Worm (Caenorhabditis elegans) whole organism, young adult: Measurements from ENCODE around the gene ZK353.2.

Experiments used
- B0019.2 ChIP-seq: fragments of 200-800 bp; sonication (Bioruptor generic); conservative IDR thresholded peaks from 2 replicates; pipeline ENCODE4 v1.3.6; 2022; ENCODE audit warnings: missing genetic modification reagents, missing genetic modification characterization, missing compliant biosample characterization
- B0336.3 ChIP-seq: fragments of 200-800 bp; sonication (Bioruptor generic); IDR thresholded peaks from 2 replicates; pipeline ENCODE4 v1.3.6; 2022; ENCODE audit warnings: missing genetic modification characterization, missing compliant biosample characterization
- F10E7.11 ChIP-seq: sonication (generic microtip); optimal IDR thresholded peaks from 2 replicates; lab custom pipeline; 2017; ENCODE audit warnings: mild to moderate bottlenecking, missing genetic modification characterization, moderate library complexity, missing compliant biosample characterization
- F22D6.2 ChIP-seq: sonication (generic microtip); optimal IDR thresholded peaks from 2 replicates; lab custom pipeline; 2016; ENCODE audit warnings: mild to moderate bottlenecking, missing genetic modification characterization, missing compliant biosample characterization
- F55B11.4 ChIP-seq: sonication (generic microtip); optimal IDR thresholded peaks from 2 replicates; lab custom pipeline; 2016; ENCODE audit warnings: missing compliant biosample characterization, missing genetic modification characterization, borderline replicate concordance; ENCODE audit not compliant: insufficient read depth
- K11D2.4 ChIP-seq: fragments of 200-800 bp; sonication (Bioruptor generic); IDR thresholded peaks from 2 replicates; pipeline ENCODE4 v1.3.6; 2022; ENCODE audit warnings: missing genetic modification reagents, missing genetic modification characterization, missing compliant biosample characterization
- Y53F4B.3 ChIP-seq: fragments of 200-800 bp; sonication (Bioruptor generic); IDR thresholded peaks from 2 replicates; pipeline ENCODE4 v1.3.6; 2022; ENCODE audit warnings: missing genetic modification reagents, missing genetic modification characterization, missing compliant biosample characterization
- Y56A3A.18 ChIP-seq: fragments of 200-800 bp; sonication (Bioruptor generic); IDR thresholded peaks from 2 replicates; pipeline ENCODE4 v1.3.6; 2022; ENCODE audit warnings: missing genetic modification reagents, missing genetic modification characterization, missing compliant biosample characterization
- Y79H2A.3 ChIP-seq: fragments of 200-800 bp; sonication (Bioruptor generic); conservative IDR thresholded peaks from 2 replicates; pipeline ENCODE4 v1.3.6; 2022; ENCODE audit warnings: missing genetic modification reagents, missing genetic modification characterization, missing compliant biosample characterization
- akir-1 ChIP-seq: fragments of 200-800 bp; sonication (Bioruptor generic); optimal IDR thresholded peaks from 2 replicates; lab custom pipeline; 2018; ENCODE audit warnings: mild to moderate bottlenecking, missing genetic modification characterization, moderate library complexity, missing compliant biosample characterization
- atf-7 ChIP-seq: sonication (generic microtip); optimal IDR thresholded peaks from 2 replicates; lab custom pipeline; 2017; ENCODE audit warnings: mild to moderate bottlenecking, missing genetic modification characterization, missing compliant biosample characterization
- attf-3 ChIP-seq: fragments of 200-800 bp; sonication (Bioruptor generic); conservative IDR thresholded peaks from 2 replicates; pipeline ENCODE4 v1.3.6; 2022; ENCODE audit warnings: missing genetic modification reagents, missing genetic modification characterization, missing compliant biosample characterization
- attf-5 ChIP-seq: fragments of 200-800 bp; sonication (Bioruptor generic); optimal IDR thresholded peaks from 2 replicates; lab custom pipeline; 2018; ENCODE audit warnings: mild to moderate bottlenecking, missing genetic modification characterization, missing compliant biosample characterization
- bed-1 ChIP-seq: fragments of 200-800 bp; sonication (Bioruptor generic); IDR thresholded peaks from 2 replicates; pipeline ENCODE4 v1.3.6; 2022; ENCODE audit warnings: missing genetic modification reagents, missing genetic modification characterization, missing compliant biosample characterization
- ceh-100 ChIP-seq: fragments of 200-800 bp; sonication (Bioruptor generic); IDR thresholded peaks from 2 replicates; pipeline ENCODE4 v1.3.6; 2022; ENCODE audit warnings: missing genetic modification reagents, missing genetic modification characterization, missing compliant biosample characterization
- ceh-40 ChIP-seq: fragments of 200-800 bp; sonication (Bioruptor generic); IDR thresholded peaks from 2 replicates; pipeline ENCODE4 v1.3.6; 2022; ENCODE audit warnings: missing genetic modification characterization, missing compliant biosample characterization
- ceh-58 ChIP-seq: fragments of 200-800 bp; sonication (Bioruptor generic); IDR thresholded peaks from 2 replicates; pipeline ENCODE4 v1.3.6; 2022; ENCODE audit warnings: missing genetic modification characterization, missing compliant biosample characterization
- ceh-91 ChIP-seq: fragments of 200-800 bp; sonication (Bioruptor generic); IDR thresholded peaks from 2 replicates; pipeline ENCODE4 v1.3.6; 2022; ENCODE audit warnings: missing genetic modification reagents, missing genetic modification characterization, missing compliant biosample characterization
- dpff-1 ChIP-seq: sonication (generic microtip); optimal IDR thresholded peaks from 2 replicates; lab custom pipeline; 2017; ENCODE audit warnings: mild to moderate bottlenecking, missing genetic modification characterization, missing compliant biosample characterization
- dpl-1 ChIP-seq: fragments of 150-350 bp; optimal IDR thresholded peaks from 2 replicates; lab custom pipeline; 2014; ENCODE audit warnings: missing biosample characterization, missing genetic modification reagents, missing genetic modification characterization
- egl-18 ChIP-seq: fragments of 200-800 bp; sonication (Bioruptor generic); IDR thresholded peaks from 2 replicates; pipeline ENCODE4 v1.3.6; 2022; ENCODE audit warnings: missing genetic modification reagents, missing genetic modification characterization, missing compliant biosample characterization
- gei-17 ChIP-seq: fragments of 200-800 bp; sonication (Bioruptor generic); optimal IDR thresholded peaks from 2 replicates; lab custom pipeline; 2018; ENCODE audit warnings: mild to moderate bottlenecking, missing genetic modification characterization, missing compliant biosample characterization
- hlh-26 ChIP-seq: fragments of 200-800 bp; sonication (Bioruptor generic); conservative IDR thresholded peaks from 2 replicates; pipeline ENCODE4 v1.3.6; 2022; ENCODE audit warnings: missing genetic modification reagents, missing genetic modification characterization, missing compliant biosample characterization
- hmg-1.2 ChIP-seq: fragments of 200-800 bp; sonication (Bioruptor generic); IDR thresholded peaks from 2 replicates; pipeline ENCODE4 v1.3.6; 2022; ENCODE audit warnings: missing genetic modification reagents, missing genetic modification characterization, missing compliant biosample characterization
- hmg-20 ChIP-seq: fragments of 200-800 bp; sonication (Bioruptor generic); IDR thresholded peaks from 2 replicates; pipeline ENCODE4 v1.3.6; 2022; ENCODE audit warnings: missing genetic modification reagents, missing genetic modification characterization, missing compliant biosample characterization
- lin-26 ChIP-seq: fragments of 200-800 bp; sonication (Bioruptor generic); IDR thresholded peaks from 2 replicates; pipeline ENCODE4 v1.3.6; 2022; ENCODE audit warnings: missing genetic modification reagents, missing genetic modification characterization, missing compliant biosample characterization
- lin-35 ChIP-seq, 3 experiments: fragments of 150-350 bp in 2 of 3; sonication (generic microtip) in 1 of 3; optimal IDR thresholded peaks; 2 replicates each; lab custom pipeline; 2014 to 2018; ENCODE audit warnings: missing biosample characterization in 3 of 3, missing genetic modification characterization in 3 of 3, missing genetic modification reagents in 3 of 3
- lir-1 ChIP-seq: fragments of 200-800 bp; sonication (Bioruptor generic); conservative IDR thresholded peaks from 2 replicates; pipeline ENCODE4 v1.3.6; 2022; ENCODE audit warnings: missing genetic modification reagents, missing genetic modification characterization, missing compliant biosample characterization
- madf-10 ChIP-seq: sonication (generic microtip); optimal IDR thresholded peaks from 2 replicates; lab custom pipeline; 2016; ENCODE audit warnings: mild to moderate bottlenecking, missing genetic modification characterization, missing compliant biosample characterization
- nfya-1 ChIP-seq: sonication (generic microtip); optimal IDR thresholded peaks from 2 replicates; lab custom pipeline; 2017; ENCODE audit warnings: antibody characterized with exemption, missing compliant biosample characterization, missing genetic modification characterization, borderline replicate concordance; ENCODE audit not compliant: insufficient read depth
- nfyb-1 ChIP-seq: fragments of 200-800 bp; sonication (Bioruptor generic); IDR thresholded peaks from 2 replicates; pipeline ENCODE4 v1.3.6; 2022; ENCODE audit warnings: missing genetic modification reagents, missing genetic modification characterization, missing compliant biosample characterization
- nhr-90 ChIP-seq: sonication (generic microtip); optimal IDR thresholded peaks from 2 replicates; lab custom pipeline; 2016; ENCODE audit warnings: missing genotype, mild to moderate bottlenecking, missing genetic modification characterization, missing compliant biosample characterization
- pbrm-1 ChIP-seq: fragments of 200-800 bp; sonication (Bioruptor generic); IDR thresholded peaks from 2 replicates; pipeline ENCODE4 v1.3.6; 2022; ENCODE audit warnings: missing genetic modification reagents, missing genetic modification characterization, missing compliant biosample characterization
- pha-4 ChIP-seq: fragments of 150-350 bp; sonication (generic microtip); optimal IDR thresholded peaks from 2 replicates; lab custom pipeline; 2014; ENCODE audit warnings: missing biosample characterization, missing genetic modification reagents, missing genetic modification characterization
- repo-1 ChIP-seq: sonication (generic microtip); optimal IDR thresholded peaks from 2 replicates; lab custom pipeline; 2017; ENCODE audit warnings: mild to moderate bottlenecking, missing genetic modification characterization, missing compliant biosample characterization
- sdz-38 ChIP-seq: sonication (generic microtip); optimal IDR thresholded peaks from 2 replicates; lab custom pipeline; 2016; ENCODE audit warnings: missing genotype, missing genetic modification characterization, missing compliant biosample characterization
- snpc-1.1 ChIP-seq: sonication (generic microtip); optimal IDR thresholded peaks from 2 replicates; lab custom pipeline; 2017; ENCODE audit warnings: missing genetic modification characterization, mild to moderate bottlenecking, missing compliant biosample characterization, antibody characterized with exemption, moderate library complexity, missing genotype, missing genetic modification reagents; ENCODE audit not compliant: insufficient read depth
- snpc-4 ChIP-seq, 5 experiments: fragments of 150-350 bp in 1 of 5; sonication (generic microtip) in 4 of 5; optimal IDR thresholded peaks; 2 replicates each; lab custom pipeline; 2014 to 2018; ENCODE audit warnings: missing genetic modification characterization in 5 of 5, missing biosample characterization in 3 of 5, antibody characterized with exemption in 2 of 5, mild to moderate bottlenecking in 2 of 5, missing compliant biosample characterization in 2 of 5, missing genotype in 2 of 5, moderate library complexity in 2 of 5, missing genetic modification reagents in 1 of 5
- somi-1 ChIP-seq: fragments of 200-800 bp; sonication (Bioruptor generic); optimal IDR thresholded peaks from 2 replicates; lab custom pipeline; 2018; ENCODE audit warnings: mild to moderate bottlenecking, missing genetic modification characterization, missing compliant biosample characterization
- tbp1 ChIP-seq: fragments of 200-800 bp; sonication (Bioruptor generic); optimal IDR thresholded peaks from 2 replicates; lab custom pipeline; 2018; ENCODE audit warnings: mild to moderate bottlenecking, missing genetic modification characterization, missing compliant biosample characterization
- unc-62 ChIP-seq: fragments of 150-350 bp; optimal IDR thresholded peaks from 2 replicates; lab custom pipeline; 2014; ENCODE audit warnings: missing biosample characterization, missing genetic modification reagents, missing genetic modification characterization
- ztf-25 ChIP-seq: fragments of 200-800 bp; sonication (Bioruptor generic); IDR thresholded peaks from 2 replicates; pipeline ENCODE4 v1.3.6; 2022; ENCODE audit warnings: missing genetic modification reagents, missing genetic modification characterization, missing compliant biosample characterization
- ztf-28 ChIP-seq: fragments of 200-800 bp; sonication (Bioruptor generic); IDR thresholded peaks from 2 replicates; pipeline ENCODE4 v1.3.6; 2022; ENCODE audit warnings: missing genetic modification reagents, missing genetic modification characterization, missing compliant biosample characterization
- ztf-3 ChIP-seq: fragments of 200-800 bp; sonication (Bioruptor generic); optimal IDR thresholded peaks from 2 replicates; lab custom pipeline; 2018; ENCODE audit warnings: mild to moderate bottlenecking, missing genetic modification characterization, missing compliant biosample characterization

Gene ZK353.2

DNA sequence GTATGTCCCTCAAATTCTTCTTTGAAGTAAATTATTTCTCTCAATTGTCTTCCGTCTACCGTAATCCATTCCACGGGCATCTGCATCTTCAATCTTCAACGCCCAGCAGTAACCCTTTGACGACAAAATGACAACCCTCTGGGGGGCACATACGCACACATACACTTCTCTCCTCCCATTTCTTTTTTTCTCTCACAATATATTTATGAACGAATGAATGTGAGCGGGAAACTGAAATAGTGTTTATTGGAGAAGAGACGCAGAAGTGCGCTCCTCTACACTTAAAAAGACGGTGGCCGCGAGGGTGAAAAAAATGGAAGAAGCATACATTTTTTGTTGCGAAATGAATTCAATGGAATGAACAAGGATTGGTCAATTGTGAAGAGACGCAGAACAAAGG, 13.5 kb downstream of the ZK353.2 start (continued):
- TF ChIP-seq hlh-26: no peak
- TF ChIP-seq B0019.2: no peak
- TF ChIP-seq dpl-1 (GFP tag; lab: Kevin White, UChicago): no peak
- TF ChIP-seq Y53F4B.3: no peak
- TF ChIP-seq hmg-1.2 (GFP tag; lab: Robert Waterston, UW): peak; percentile 78
- peak; percentile 37 for TF ChIP-seq tbp1 (GFP tag; lab: Kevin White, UChicago)
- TF ChIP-seq pbrm-1 (GFP tag; lab: Robert Waterston, UW): no peak
- peak; percentile 47; the same call in 1 of the 2 replicates for TF ChIP-seq B0336.3 (GFP tag; lab: Robert Waterston, UW)
- no peak for TF ChIP-seq dpff-1 (tag; lab: Kevin White, UChicago)
- TF ChIP-seq F22D6.2 (tag; lab: Kevin White, UChicago): no peak

ce11 chrIII:8413501-8413900, 15.0 kb downstream of the ZK353.2 start:
- no peak for TF ChIP-seq bed-1 (GFP tag; lab: Robert Waterston, UW)

- TF ChIP-seq ztf-28 (GFP tag; lab: Robert Waterston, UW): no peak
- no peak for TF ChIP-seq repo-1
- TF ChIP-seq ceh-58: no peak
- TF ChIP-seq ceh-91: no peak
- TF ChIP-seq ceh-100 (GFP tag; lab: Robert Waterston, UW): no peak
- no peak for TF ChIP-seq egl-18
- TF ChIP-seq Y56A3A.18 (GFP tag; lab: Robert Waterston, UW): no peak
- TF ChIP-seq nfya-1 (tag; lab: Kevin White, UChicago): no peak
- TF ChIP-seq K11D2.4: no peak
- no peak for TF ChIP-seq lin-35 (GFP tag; optimal IDR thresholded peaks at IDR 0.05; lab: Kevin White, UChicago)
- TF ChIP-seq ztf-25: no peak
- no peak for TF ChIP-seq F55B11.4 (tag; lab: Kevin White, UChicago)
- TF ChIP-seq attf-3 (GFP tag; lab: Robert Waterston, UW): no peak
- no peak for TF ChIP-seq sdz-38 (tag; lab: Kevin White, UChicago)
- no peak for TF ChIP-seq ceh-40
- TF ChIP-seq nfyb-1 (GFP tag; lab: Robert Waterston, UW): no peak
- no peak for TF ChIP-seq atf-7
- TF ChIP-seq Y79H2A.3: no peak
- TF ChIP-seq gei-17 (GFP tag; lab: Kevin White, UChicago): no peak
- TF ChIP-seq somi-1 (GFP tag; lab: Kevin White, UChicago): no peak
These were observed 18.3 kb downstream of the ZK353.2 start for ce11 chrIII:8416871-8417191.

DNA sequence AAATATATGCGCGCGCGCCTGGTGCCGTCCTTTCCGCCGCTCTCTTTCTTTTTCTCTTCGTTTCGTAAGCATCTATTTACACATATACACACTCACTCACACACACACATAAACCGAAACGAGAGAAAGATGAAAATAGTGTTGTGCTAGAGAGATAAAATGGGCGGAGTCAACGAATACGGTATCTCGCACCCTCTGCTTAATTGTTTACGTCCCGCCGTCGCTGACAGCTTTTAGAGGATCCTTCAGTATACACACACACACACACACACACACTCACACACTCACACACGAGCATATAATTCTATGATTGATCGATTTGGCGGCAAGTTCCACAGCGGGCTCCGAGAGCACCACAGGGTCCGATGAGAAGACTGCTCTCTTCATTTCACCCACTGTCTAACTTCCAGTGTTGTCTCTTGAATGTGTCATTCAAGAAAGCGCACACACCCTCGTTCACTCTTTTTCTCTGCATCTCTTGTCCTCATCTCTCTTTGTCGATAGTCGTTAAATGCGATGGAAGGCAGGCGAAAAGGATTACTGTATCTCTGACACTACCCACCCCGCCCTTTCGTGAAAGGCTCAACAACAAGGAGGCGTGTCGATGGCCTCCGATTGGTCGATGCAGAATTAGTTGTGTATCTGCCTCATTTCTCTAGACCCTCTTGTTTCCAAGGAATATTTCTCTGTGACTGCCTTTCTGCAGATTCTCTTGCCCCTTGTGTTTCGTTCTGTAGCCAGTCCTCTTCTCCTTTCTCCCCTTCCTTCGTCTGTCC, 18.9 kb downstream of the ZK353.2 start:
- peak; percentile 91 for TF ChIP-seq lin-26 (GFP tag; lab: Robert Waterston, UW)
- peak; percentile 12 for TF ChIP-seq snpc-4 (GFP tag; optimal IDR thresholded peaks at IDR 0.05; lab: Kevin White, UChicago)
- peak in 3 of 4 experiments; percentile 35 to 67 (median 63) for TF ChIP-seq snpc-4 (tag; optimal IDR thresholded peaks at IDR 0.05; lab: Kevin White, UChicago)
- TF ChIP-seq snpc-1.1: peak; percentile 22
- no peak for TF ChIP-seq hmg-20 (GFP tag; lab: Robert Waterston, UW)
- peak; percentile 80 for TF ChIP-seq B0336.3 (GFP tag; lab: Robert Waterston, UW)
- peak; percentile 82 for TF ChIP-seq repo-1
- peak; percentile 93 for TF ChIP-seq attf-5
- peak; percentile 32 for TF ChIP-seq unc-62 (GFP tag; lab: Kevin White, UChicago)
- peak; percentile 62; the same call in 1 of the 2 replicates for TF ChIP-seq K11D2.4
- TF ChIP-seq F10E7.11: peak; percentile 45
- TF ChIP-seq ztf-3 (GFP tag; lab: Kevin White, UChicago): peak; percentile 80
- no peak for TF ChIP-seq dpff-1 (tag; lab: Kevin White, UChicago)
- peak; percentile 75 for TF ChIP-seq madf-10
- peak; percentile 42 for TF ChIP-seq somi-1 (GFP tag; lab: Kevin White, UChicago)
- no peak for TF ChIP-seq pha-4 (tag; lab: Kevin White, UChicago)
- peak; percentile 66 for TF ChIP-seq lir-1 (GFP tag; lab: Robert Waterston, UW)
- TF ChIP-seq nhr-90 (tag; lab: Kevin White, UChicago): no peak
- peak; percentile 34 for TF ChIP-seq akir-1
